Worm (Caenorhabditis elegans) whole organism, L1 larva: ENCODE results near the gene C02E7.7.

Experiments used
- Y116A8C.19 ChIP-seq: sonication (generic microtip); optimal IDR thresholded peaks from 2 replicates; lab custom pipeline; 2016; ENCODE audit warnings: missing compliant biosample characterization, missing genetic modification characterization, borderline replicate concordance
- ama-1 ChIP-seq: fragments of 150-350 bp; optimal IDR thresholded peaks from 2 replicates; lab custom pipeline; 2014
- ceh-82 ChIP-seq, 3 experiments: fragments of 150-350 bp in 1 of 3; sonication (generic microtip) in 2 of 3; optimal IDR thresholded peaks; 2 replicates each; lab custom pipeline; 2014 to 2017; ENCODE audit warnings: missing biosample characterization in 3 of 3, missing genetic modification characterization in 3 of 3
- dsc-1 ChIP-seq: sonication (generic microtip); optimal IDR thresholded peaks from 2 replicates; lab custom pipeline; 2016; ENCODE audit warnings: mild to moderate bottlenecking, missing genetic modification characterization, missing compliant biosample characterization
- efl-1 ChIP-seq, 4 experiments: fragments of 150-350 bp; optimal IDR thresholded peaks in 3 of 4; peaks in 1 of 4; 1 replicate in 1 of 4; 2 replicates in 3 of 4; lab custom pipeline; 2014; ENCODE audit warnings: missing biosample characterization in 2 of 4, missing genetic modification characterization in 2 of 4, missing genetic modification reagents in 2 of 4
- elt-3 ChIP-seq, 6 experiments: fragments of 150-350 bp in 1 of 6; sonication (generic microtip); optimal IDR thresholded peaks; 2 replicates each; lab custom pipeline; 2017 to 2018; ENCODE audit warnings: missing biosample characterization in 6 of 6, missing genetic modification characterization in 6 of 6, inconsistent platforms in 1 of 6
- fos-1 ChIP-seq: fragments of 150-350 bp; optimal IDR thresholded peaks from 2 replicates; lab custom pipeline; 2014; ENCODE audit warnings: missing biosample characterization, missing genetic modification characterization
- lin-14 ChIP-seq: fragments of 200-800 bp; sonication (Bioruptor generic); optimal IDR thresholded peaks from 2 replicates; lab custom pipeline; 2018; ENCODE audit warnings: mild to moderate bottlenecking, missing genetic modification characterization, moderate library complexity, missing compliant biosample characterization
- nhr-12 ChIP-seq: sonication (generic microtip); optimal IDR thresholded peaks from 2 replicates; lab custom pipeline; 2017; ENCODE audit warnings: missing biosample characterization, missing genetic modification characterization
- nhr-19 ChIP-seq: fragments of 200-800 bp; sonication (Bioruptor generic); conservative IDR thresholded peaks from 2 replicates; pipeline ENCODE4 v1.3.6; 2022; ENCODE audit warnings: missing genetic modification characterization, missing compliant biosample characterization
- nhr-237 ChIP-seq: fragments of 150-350 bp; optimal IDR thresholded peaks from 2 replicates; lab custom pipeline; 2014; ENCODE audit warnings: missing biosample characterization, missing genetic modification characterization
- nhr-28 ChIP-seq: fragments of 150-350 bp; optimal IDR thresholded peaks from 2 replicates; lab custom pipeline; 2014; ENCODE audit warnings: missing biosample characterization, missing genetic modification characterization
- tbx-2 ChIP-seq: sonication (generic microtip); optimal IDR thresholded peaks from 2 replicates; lab custom pipeline; 2016; ENCODE audit warnings: missing genetic modification characterization, missing compliant biosample characterization
- tlp-1 ChIP-seq: fragments of 150-350 bp; optimal IDR thresholded peaks from 2 replicates; lab custom pipeline; 2014; ENCODE audit warnings: missing biosample characterization, missing genetic modification characterization

DNA sequence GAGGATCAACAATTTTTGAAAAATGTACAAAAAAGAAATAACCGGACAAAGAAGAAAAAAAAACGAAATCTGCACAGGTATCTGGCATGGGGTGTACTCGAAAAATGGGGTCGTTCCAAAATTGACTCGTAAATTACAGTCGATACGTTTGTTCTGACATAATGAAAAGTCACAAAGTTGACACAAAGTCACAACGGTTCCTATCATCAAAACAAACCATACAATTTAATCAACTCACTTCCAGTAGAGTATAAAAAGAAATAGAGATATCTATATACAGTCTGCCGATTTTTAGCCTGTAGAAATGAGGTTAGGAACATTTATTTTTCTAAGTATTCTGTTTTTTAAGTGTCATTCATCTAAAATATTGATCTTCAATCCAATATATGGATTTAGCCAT is 33.9 kb downstream of the C02E7.7 start, which contains the start of gene T19H12.12:
- TF ChIP-seq nhr-28 (tag; lab: Kevin White, UChicago) (no peak), elt-3 (tag; optimal IDR thresholded peaks at IDR 0.05; lab: Kevin White, UChicago) (no peak), nhr-19 (GFP tag; lab: Robert Waterston, UW) (no peak), lin-14 (GFP tag; lab: Kevin White, UChicago) (no peak), tlp-1 (no peak), nhr-12 (no peak), tbx-2 (tag; lab: Kevin White, UChicago) (no peak), efl-1 (optimal IDR thresholded peaks at IDR 0.05; lab: Kevin White, UChicago) (no peak), efl-1 (GFP tag; optimal IDR thresholded peaks at IDR 0.05 in 1 of 2; lab: Kevin White, UChicago) (no peak), Y116A8C.19 (tag; lab: Kevin White, UChicago) (no peak), dsc-1 (no peak), ama-1 (no peak), ceh-82 (tag; optimal IDR thresholded peaks at IDR 0.05; lab: Kevin White, UChicago) (no peak), nhr-237 (tag; lab: Kevin White, UChicago) (no peak), fos-1 (no peak)
